Worm (Caenorhabditis elegans) whole organism, early embryonic: Measurements from ENCODE around the gene C50E10.1.

Experiments used
- B0310.2 ChIP-seq: sonication (generic microtip); optimal IDR thresholded peaks from 2 replicates; lab custom pipeline; 2016; ENCODE audit warnings: mild to moderate bottlenecking, missing genetic modification characterization, missing compliant biosample characterization
- F13C5.2 ChIP-seq: sonication (generic microtip); optimal IDR thresholded peaks from 2 replicates; lab custom pipeline; 2017; ENCODE audit warnings: mild to moderate bottlenecking, missing genetic modification characterization, inconsistent platforms, missing compliant biosample characterization
- aly-1 ChIP-seq: sonication (generic microtip); optimal IDR thresholded peaks from 2 replicates; lab custom pipeline; 2016; ENCODE audit warnings: missing genetic modification characterization, missing compliant biosample characterization
- ama-1 ChIP-seq: fragments of 150-350 bp; optimal IDR thresholded peaks from 2 replicates; lab custom pipeline; 2014
- ceh-13 ChIP-seq: fragments of 200-800 bp; sonication (Bioruptor generic); optimal IDR thresholded peaks from 2 replicates; lab custom pipeline; 2018; ENCODE audit warnings: mild to moderate bottlenecking, missing genetic modification characterization, missing compliant biosample characterization
- ceh-36 ChIP-seq: sonication (generic microtip); optimal IDR thresholded peaks from 2 replicates; lab custom pipeline; 2016; ENCODE audit warnings: missing genetic modification characterization, inconsistent platforms, missing compliant biosample characterization
- flt-1 ChIP-seq: fragments of 200-800 bp; sonication (Bioruptor generic); IDR thresholded peaks from 2 replicates; pipeline ENCODE4 v1.3.6; 2022; ENCODE audit warnings: missing genetic modification characterization, missing compliant biosample characterization
- hmbx-1 ChIP-seq: sonication (generic microtip); optimal IDR thresholded peaks from 2 replicates; lab custom pipeline; 2016; ENCODE audit warnings: mild to moderate bottlenecking, missing genetic modification characterization, missing compliant biosample characterization
- hnd-1 ChIP-seq: sonication (generic microtip); optimal IDR thresholded peaks from 2 replicates; lab custom pipeline; 2016; ENCODE audit warnings: missing genetic modification characterization, missing compliant biosample characterization
- pes-1 ChIP-seq: fragments of 200-800 bp; sonication (Bioruptor generic); IDR thresholded peaks from 2 replicates; pipeline ENCODE4 v1.3.6; 2022; ENCODE audit warnings: missing genetic modification reagents, missing genetic modification characterization, missing compliant biosample characterization
- tbx-11 ChIP-seq: fragments of 200-800 bp; sonication (Bioruptor generic); IDR thresholded peaks from 2 replicates; pipeline ENCODE4 v1.3.6; 2022; ENCODE audit warnings: missing genetic modification characterization, missing compliant biosample characterization
- tbx-37 ChIP-seq: fragments of 200-800 bp; sonication (Bioruptor generic); conservative IDR thresholded peaks from 2 replicates; pipeline ENCODE4 v1.3.6; 2022; ENCODE audit warnings: missing genetic modification reagents, missing genetic modification characterization, missing compliant biosample characterization
- tra-4 ChIP-seq: sonication (generic microtip); optimal IDR thresholded peaks from 2 replicates; lab custom pipeline; 2017; ENCODE audit warnings: missing genetic modification characterization, missing compliant biosample characterization

ce11 chrII:12328994-12329393 lies 26.7 kb upstream of the C50E10.1 start, which contains the start of gene sre-55:
- TF ChIP-seq hnd-1 (no peak), flt-1 (no peak), ceh-36 (tag; lab: Kevin White, UChicago) (no peak), ama-1 (no peak), tbx-37 (no peak), aly-1 (no peak), hmbx-1 (tag; lab: Kevin White, UChicago) (no peak), F13C5.2 (no peak), ceh-13 (GFP tag; lab: Kevin White, UChicago) (no peak), tra-4 (tag; lab: Kevin White, UChicago) (no peak), pes-1 (no peak), tbx-11 (no peak), B0310.2 (no peak)
